Fruit fly (Drosophila melanogaster) whole organism, embryonic: ENCODE data around the gene mld.

Source experiments
- Bgb ChIP-seq: fragments of 200-800 bp; sonication (Bioruptor generic); IDR thresholded peaks from 2 replicates; pipeline ENCODE4 v1.3.6; 2022; ENCODE audit warnings: missing biosample characterization, missing genetic modification characterization; ENCODE audit not compliant: partially characterized antibody
- Blimp-1 ChIP-seq: fragments of 200-800 bp; sonication (Bioruptor generic); optimal IDR thresholded peaks from 3 replicates; lab custom pipeline; 2018; ENCODE audit warnings: missing biosample characterization, missing genetic modification characterization, mild to moderate bottlenecking, moderate library complexity, missing genetic modification reagents
- CG10274 ChIP-seq: fragments of 200-800 bp; sonication (Bioruptor generic); optimal IDR thresholded peaks from 3 replicates; lab custom pipeline; 2017; ENCODE audit warnings: missing biosample characterization, mild to moderate bottlenecking, missing genetic modification characterization
- CG10543 ChIP-seq: fragments of 200-800 bp; sonication (Bioruptor generic); optimal IDR thresholded peaks from 3 replicates; lab custom pipeline; 2017; ENCODE audit warnings: missing biosample characterization, mild to moderate bottlenecking, missing genetic modification characterization, moderate library complexity
- CG14965 ChIP-seq: fragments of 200-800 bp; sonication (Bioruptor generic); optimal IDR thresholded peaks from 2 replicates; lab custom pipeline; 2016; ENCODE audit warnings: missing biosample characterization, missing genetic modification characterization, borderline replicate concordance
- CG15514 ChIP-seq: fragments of 200-800 bp; sonication (Bioruptor generic); optimal IDR thresholded peaks from 3 replicates; lab custom pipeline; 2017; ENCODE audit warnings: missing biosample characterization, missing genetic modification characterization, mild to moderate bottlenecking, moderate library complexity, missing genetic modification reagents
- CG18011 ChIP-seq: fragments of 200-800 bp; sonication (Bioruptor generic); optimal IDR thresholded peaks from 2 replicates; lab custom pipeline; 2017; ENCODE audit warnings: missing biosample characterization, missing genetic modification characterization, mild to moderate bottlenecking, moderate library complexity, missing genotype
- CG18476 ChIP-seq: fragments of 200-800 bp; sonication (Bioruptor generic); optimal IDR thresholded peaks from 2 replicates; lab custom pipeline; 2016; ENCODE audit warnings: missing biosample characterization, mild to moderate bottlenecking, missing genetic modification characterization
- CG2120 ChIP-seq: fragments of 200-800 bp; sonication (Bioruptor generic); optimal IDR thresholded peaks from 3 replicates; lab custom pipeline; 2016; ENCODE audit warnings: missing biosample characterization, missing genetic modification characterization
- CG32532 ChIP-seq: fragments of 200-800 bp; sonication (Bioruptor generic); IDR thresholded peaks from 2 replicates; pipeline ENCODE4 v1.3.6; 2022; ENCODE audit warnings: missing biosample characterization, missing genetic modification characterization
- CG34224 ChIP-seq: fragments of 200-800 bp; sonication (Bioruptor generic); IDR thresholded peaks from 3 replicates; pipeline ENCODE4 v1.3.6; 2022; ENCODE audit warnings: missing biosample characterization, missing genetic modification characterization; ENCODE audit not compliant: partially characterized antibody
- CG34376 ChIP-seq: fragments of 200-800 bp; sonication (Bioruptor generic); optimal IDR thresholded peaks from 2 replicates; lab custom pipeline; 2018; ENCODE audit warnings: missing biosample characterization, mild to moderate bottlenecking, missing genetic modification characterization
- CG34422 ChIP-seq: fragments of 200-800 bp; sonication (Bioruptor generic); IDR thresholded peaks from 3 replicates; pipeline ENCODE4 v1.3.6; 2022; ENCODE audit warnings: missing biosample characterization, missing genetic modification characterization
- CG3838 ChIP-seq: fragments of 200-800 bp; sonication (Bioruptor generic); optimal IDR thresholded peaks from 3 replicates; lab custom pipeline; 2016; ENCODE audit warnings: missing biosample characterization, missing genetic modification characterization
- CG8478 ChIP-seq: fragments of >200 bp; optimal IDR thresholded peaks from 2 replicates; lab custom pipeline; 2018
- Dll ChIP-seq: fragments of 200-800 bp; sonication (Bioruptor generic); IDR thresholded peaks from 4 replicates; pipeline ENCODE4 v1.3.6; 2022; ENCODE audit warnings: missing biosample characterization, missing genetic modification characterization; ENCODE audit not compliant: partially characterized antibody
- Dref ChIP-seq: fragments of 200-800 bp; sonication (Bioruptor generic); IDR thresholded peaks from 2 replicates; pipeline ENCODE4 v1.3.6; 2022; ENCODE audit warnings: missing biosample characterization, missing genetic modification characterization
- Drgx ChIP-seq: fragments of 200-800 bp; sonication (Bioruptor generic); IDR thresholded peaks from 2 replicates; pipeline ENCODE4 v1.3.6; 2022; ENCODE audit warnings: missing biosample characterization, missing genetic modification characterization
- ERR ChIP-seq: fragments of 200-800 bp; sonication (Bioruptor generic); optimal IDR thresholded peaks from 2 replicates; lab custom pipeline; 2016; ENCODE audit warnings: missing biosample characterization, missing genetic modification characterization
- GATAe ChIP-seq: fragments of 200-800 bp; sonication (Bioruptor generic); conservative IDR thresholded peaks from 2 replicates; pipeline ENCODE4 v1.3.6; 2022; ENCODE audit warnings: missing biosample characterization, missing genetic modification characterization
- Hand ChIP-seq: fragments of 200-800 bp; sonication (Bioruptor generic); optimal IDR thresholded peaks from 2 replicates; lab custom pipeline; 2017; ENCODE audit warnings: mild to moderate bottlenecking, missing biosample characterization, missing genetic modification reagents, missing genetic modification characterization
- Lhr ChIP-seq: fragments of 200-800 bp; sonication (Bioruptor generic); optimal IDR thresholded peaks from 3 replicates; lab custom pipeline; 2017; ENCODE audit warnings: mild to moderate bottlenecking, missing biosample characterization, missing genetic modification reagents, missing genetic modification characterization
- Lpt ChIP-seq: fragments of >200 bp; optimal IDR thresholded peaks from 2 replicates; lab custom pipeline; 2018; ENCODE audit warnings: missing biosample characterization, missing genetic modification characterization
- MBD-R2 ChIP-seq: fragments of 200-800 bp; sonication (Bioruptor generic); IDR thresholded peaks from 2 replicates; pipeline ENCODE4 v1.3.6; 2022; ENCODE audit warnings: missing biosample characterization, missing genetic modification characterization
- Med ChIP-seq: fragments of 200-800 bp; sonication (Bioruptor generic); peaks from one replicate; lab custom pipeline; 2016; ENCODE audit warnings: missing biosample characterization, missing genetic modification characterization, mild to moderate bottlenecking, inconsistent platforms, moderate library complexity
- PHDP ChIP-seq: fragments of 200-800 bp; sonication (Bioruptor generic); optimal IDR thresholded peaks from 3 replicates; lab custom pipeline; 2018; ENCODE audit warnings: missing biosample characterization, mild to moderate bottlenecking, missing genetic modification characterization, moderate library complexity
- Poxn ChIP-seq: fragments of 200-800 bp; sonication (Bioruptor generic); IDR thresholded peaks from 2 replicates; pipeline ENCODE4 v1.3.6; 2022; ENCODE audit warnings: missing biosample characterization, missing genetic modification characterization
- Rfx ChIP-seq: fragments of 200-800 bp; sonication (Bioruptor generic); IDR thresholded peaks from 2 replicates; pipeline ENCODE4 v1.3.6; 2022; ENCODE audit warnings: missing biosample characterization, missing genetic modification characterization
- Six4 ChIP-seq: fragments of 200-800 bp; sonication (Bioruptor generic); optimal IDR thresholded peaks from 2 replicates; lab custom pipeline; 2016; ENCODE audit warnings: missing biosample characterization, missing genetic modification characterization
- Ssrp ChIP-seq: fragments of 200-800 bp; sonication (Bioruptor generic); optimal IDR thresholded peaks from 2 replicates; lab custom pipeline; 2018; ENCODE audit warnings: missing biosample characterization, mild to moderate bottlenecking, missing genetic modification characterization, moderate library complexity
- Trl ChIP-seq, 3 experiments: fragments of >200 bp in 2 of 3; fragments of 200-800 bp in 1 of 3; sonication (Bioruptor generic) in 1 of 3; optimal IDR thresholded peaks; 2 replicates in 1 of 3; 3 replicates in 2 of 3; lab custom pipeline; 2016 to 2017; ENCODE audit warnings: missing biosample characterization in 1 of 3, missing genetic modification characterization in 1 of 3
- bowl ChIP-seq: fragments of 200-800 bp; sonication (Bioruptor generic); IDR thresholded peaks from 2 replicates; pipeline ENCODE4 v1.3.6; 2022; ENCODE audit warnings: missing biosample characterization, missing genetic modification characterization
- cas ChIP-seq: fragments of 200-800 bp; sonication (Bioruptor generic); IDR thresholded peaks from 2 replicates; pipeline ENCODE4 v1.3.6; 2022; ENCODE audit warnings: missing biosample characterization, missing genetic modification characterization
- chif ChIP-seq, 2 experiments: fragments of 200-800 bp; sonication (Bioruptor generic); optimal IDR thresholded peaks; 3 replicates each; lab custom pipeline; 2016; ENCODE audit warnings: missing biosample characterization in 2 of 2, missing genetic modification characterization in 2 of 2
- chinmo ChIP-seq: fragments of 200-800 bp; sonication (Bioruptor generic); IDR thresholded peaks from 4 replicates; pipeline ENCODE4 v1.3.6; 2022; ENCODE audit warnings: missing biosample characterization, missing genetic modification characterization; ENCODE audit not compliant: partially characterized antibody
- crol ChIP-seq: fragments of 200-800 bp; sonication (Bioruptor generic); IDR thresholded peaks from 2 replicates; pipeline ENCODE4 v1.3.6; 2022; ENCODE audit warnings: missing biosample characterization, missing genetic modification characterization
- dimm ChIP-seq: fragments of 200-800 bp; sonication (Bioruptor generic); IDR thresholded peaks from 2 replicates; pipeline ENCODE4 v1.3.6; 2022; ENCODE audit warnings: missing biosample characterization, missing genetic modification characterization
- dysf ChIP-seq: fragments of 200-800 bp; sonication (Bioruptor generic); IDR thresholded peaks from 3 replicates; pipeline ENCODE4 v1.3.6; 2022; ENCODE audit warnings: missing biosample characterization, missing genetic modification characterization
- emc ChIP-seq: fragments of 200-800 bp; sonication (Bioruptor generic); optimal IDR thresholded peaks from 2 replicates; lab custom pipeline; 2016; ENCODE audit warnings: missing biosample characterization, missing genetic modification characterization
- hb ChIP-seq: fragments of 200-800 bp; sonication (Bioruptor generic); IDR thresholded peaks from 3 replicates; pipeline ENCODE4 v1.3.6; 2022; ENCODE audit warnings: missing biosample characterization, missing genetic modification characterization; ENCODE audit not compliant: partially characterized antibody
- lilli ChIP-seq: fragments of 200-800 bp; sonication (Bioruptor generic); optimal IDR thresholded peaks from 3 replicates; lab custom pipeline; 2016; ENCODE audit warnings: missing biosample characterization, missing genetic modification characterization
- mam ChIP-seq: fragments of 200-800 bp; sonication (Bioruptor generic); optimal IDR thresholded peaks from 3 replicates; lab custom pipeline; 2016; ENCODE audit warnings: missing biosample characterization, missing genetic modification characterization
- mirr ChIP-seq: fragments of 200-800 bp; sonication (Bioruptor generic); optimal IDR thresholded peaks from 3 replicates; lab custom pipeline; 2018; ENCODE audit warnings: missing biosample characterization, mild to moderate bottlenecking, missing genetic modification characterization
- pros ChIP-seq: fragments of 200-800 bp; sonication (Bioruptor generic); optimal IDR thresholded peaks from 3 replicates; lab custom pipeline; 2019; ENCODE audit warnings: missing biosample characterization, mild to moderate bottlenecking, missing genetic modification characterization, moderate library complexity
- psq ChIP-seq: fragments of 200-800 bp; sonication (Bioruptor generic); optimal IDR thresholded peaks from 2 replicates; lab custom pipeline; 2017; ENCODE audit warnings: missing biosample characterization, missing genetic modification characterization
- pzg ChIP-seq: fragments of 200-800 bp; sonication (Bioruptor generic); optimal IDR thresholded peaks from 3 replicates; lab custom pipeline; 2018; ENCODE audit warnings: missing biosample characterization, mild to moderate bottlenecking, missing genetic modification characterization, moderate library complexity
- slbo ChIP-seq: fragments of 200-800 bp; sonication (Bioruptor generic); IDR thresholded peaks from 2 replicates; pipeline ENCODE4 v1.3.6; 2022; ENCODE audit warnings: missing biosample characterization, missing genetic modification characterization
- sqz ChIP-seq: fragments of 200-800 bp; sonication (Bioruptor generic); optimal IDR thresholded peaks from 3 replicates; lab custom pipeline; 2018; ENCODE audit warnings: missing biosample characterization, mild to moderate bottlenecking, missing genetic modification characterization
- stc ChIP-seq: fragments of 200-800 bp; sonication (Bioruptor generic); IDR thresholded peaks from 2 replicates; pipeline ENCODE4 v1.3.6; 2022; ENCODE audit warnings: missing biosample characterization, missing genetic modification characterization
- tup ChIP-seq: fragments of 200-800 bp; sonication (Bioruptor generic); optimal IDR thresholded peaks from 2 replicates; lab custom pipeline; 2016; ENCODE audit warnings: missing biosample characterization, mild to moderate bottlenecking, missing genetic modification characterization, moderate library complexity

The mld gene

dm6 chr3R:24651044-24651459 lies 65.6 kb downstream of the mld start:
- TF ChIP-seq Rfx = peak; percentile 16; the same call in 1 of the 2 replicates
- TF ChIP-seq mirr (GFP tag; lab: Kevin White, UChicago) = peak; percentile 32
- no peak for TF ChIP-seq dimm (GFP tag; lab: Robert Waterston, UW)
- no peak for TF ChIP-seq emc (GFP tag; lab: Kevin White, UChicago)
- peak; percentile 51 for TF ChIP-seq pzg (GFP tag; lab: Kevin White, UChicago)
- no peak for TF ChIP-seq Poxn (GFP tag; lab: Robert Waterston, UW)
- no peak for TF ChIP-seq CG14965 (GFP tag; lab: Kevin White, UChicago)
- no peak for TF ChIP-seq sqz
- TF ChIP-seq crol (GFP tag; lab: Robert Waterston, UW) = peak; percentile 86
- TF ChIP-seq slbo (GFP tag; lab: Robert Waterston, UW) = no peak
- TF ChIP-seq Trl (optimal IDR thresholded peaks at IDR 0.05; lab: Kevin White, UChicago) = peak in 1 of 2 experiments; percentile 70
- TF ChIP-seq Trl (GFP tag; optimal IDR thresholded peaks at IDR 0.05; lab: Kevin White, UChicago) = no peak
- TF ChIP-seq CG8478 = no peak
- peak; percentile 87 for TF ChIP-seq Med (GFP tag; lab: Kevin White, UChicago)
- TF ChIP-seq Six4 = no peak
- no peak for TF ChIP-seq pros (GFP tag; lab: Kevin White, UChicago)
- TF ChIP-seq chinmo = peak; percentile 27; the same call in 1 of the 4 replicates
- TF ChIP-seq chif (GFP tag; optimal IDR thresholded peaks at IDR 0.05; lab: Kevin White, UChicago) = no peak
- TF ChIP-seq dysf (GFP tag; lab: Robert Waterston, UW) = 0 out of 3 replicates have a peak, but pooled peaks have one; percentile 19
- TF ChIP-seq CG18476 (GFP tag; lab: Kevin White, UChicago) = no peak
- TF ChIP-seq CG18011 (GFP tag; lab: Kevin White, UChicago) = peak; percentile 80
- TF ChIP-seq Hand (GFP tag; lab: Kevin White, UChicago) = peak; percentile 28
- no peak for TF ChIP-seq Blimp-1 (GFP tag; lab: Kevin White, UChicago)
- no peak for TF ChIP-seq Ssrp
- TF ChIP-seq lilli (GFP tag; lab: Kevin White, UChicago) = peak; percentile 36
- TF ChIP-seq cas (GFP tag; lab: Robert Waterston, UW) = no peak
- no peak; the same call in 2 of the 3 replicates for TF ChIP-seq CG34422
- TF ChIP-seq MBD-R2 = peak; percentile 18; the same call in 1 of the 2 replicates
- peak; percentile 67 for TF ChIP-seq psq (GFP tag; lab: Kevin White, UChicago)
- TF ChIP-seq CG10274 (GFP tag; lab: Kevin White, UChicago) = no peak
- TF ChIP-seq tup (GFP tag; lab: Kevin White, UChicago) = no peak
- TF ChIP-seq hb = no peak
- peak; percentile 59 for TF ChIP-seq CG34376 (GFP tag; lab: Kevin White, UChicago)
- peak; percentile 53 for TF ChIP-seq CG2120
- peak; percentile 57; the same call in 1 of the 2 replicates for TF ChIP-seq Bgb
- no peak for TF ChIP-seq PHDP (tag; lab: Kevin White, UChicago)
- no peak for TF ChIP-seq stc (GFP tag; lab: Robert Waterston, UW)
- TF ChIP-seq Lpt (GFP tag; lab: Kevin White, UChicago) = no peak
- TF ChIP-seq CG34224 (GFP tag; lab: Robert Waterston, UW) = peak; percentile 57
- no peak for TF ChIP-seq ERR (GFP tag; lab: Kevin White, UChicago)
- no peak for TF ChIP-seq bowl (GFP tag; lab: Robert Waterston, UW)
- TF ChIP-seq mam (GFP tag; lab: Kevin White, UChicago) = peak; percentile 4
- TF ChIP-seq CG15514 (GFP tag; lab: Kevin White, UChicago) = peak; percentile 60
- peak; percentile 35; the same call in 1 of the 2 replicates for TF ChIP-seq Drgx (GFP tag; lab: Robert Waterston, UW)
- no peak for TF ChIP-seq Dll (GFP tag; lab: Robert Waterston, UW)
- no peak for TF ChIP-seq CG3838 (GFP tag; lab: Kevin White, UChicago)
- no peak for TF ChIP-seq GATAe (GFP tag; lab: Robert Waterston, UW)
- TF ChIP-seq Dref (GFP tag; lab: Robert Waterston, UW) = peak; percentile 52
- no peak for TF ChIP-seq Lhr (GFP tag; lab: Kevin White, UChicago)
- peak; percentile 53 for TF ChIP-seq CG10543 (GFP tag; lab: Kevin White, UChicago)
- TF ChIP-seq CG32532 (GFP tag; lab: Robert Waterston, UW) = peak; percentile 39; the same call in 1 of the 2 replicates
